Worm (Caenorhabditis elegans): Measurements from ENCODE around the gene F31A3.5.
A peak's percentile ranks its signal among the peaks of the same experiment; 100 is the strongest.
"Not testable (repeated sequence)": the region's sequence is repeated elsewhere in the genome, so short reads cannot be mapped to it uniquely, and the experiment has no call there.

F31A3.5 gene

ce11 chrX:17548539-17548938 is 14.9 kb downstream of the F31A3.5 start, which contains the start of gene hlh-29:
Gene hlh-29, minus strand, starts transcription at chrX:17548639.
- TF ChIP-seq zip-4 (GFP tag; optimal IDR thresholded peaks at IDR 0.05); ceh-88 (GFP tag; IDR thresholded peaks at IDR 0.05); snu-23 (GFP tag; optimal IDR thresholded peaks at IDR 0.05): not testable (repeated sequence)

DNA sequence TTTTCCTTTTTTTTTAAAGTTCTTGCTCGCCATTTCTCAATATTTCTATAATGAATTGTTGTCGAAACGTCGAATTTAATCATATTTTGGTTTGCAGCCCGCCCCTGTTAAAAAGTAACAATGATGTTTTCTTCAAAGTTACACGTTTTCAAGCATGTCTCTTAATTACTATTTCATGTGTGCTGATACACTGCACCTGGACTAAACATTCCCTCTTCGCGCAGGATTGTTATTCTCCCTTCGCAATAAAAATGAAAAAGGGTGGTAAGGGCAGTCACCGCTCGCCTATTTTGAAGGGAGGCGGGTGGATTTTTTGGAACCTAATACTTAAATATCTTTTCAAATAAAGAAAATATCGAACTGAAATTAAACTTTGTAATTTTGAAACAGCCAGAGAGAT is 17.9 kb downstream of the F31A3.5 start:
- peak; percentile 49 for TF ChIP-seq nhr-77 (tag; optimal IDR thresholded peaks at IDR 0.05)
- TF ChIP-seq nhr-47 (tag; optimal IDR thresholded peaks at IDR 0.05), result peak; percentile 85
- peak; percentile 52 for TF ChIP-seq tbx-2 (tag; optimal IDR thresholded peaks at IDR 0.05)
- no peak for TF ChIP-seq nhr-84 (tag; optimal IDR thresholded peaks at IDR 0.05)
- peak; percentile 19 for TF ChIP-seq fkh-10 (GFP tag; optimal IDR thresholded peaks at IDR 0.05)
- TF ChIP-seq nhr-71 (tag; optimal IDR thresholded peaks at IDR 0.05), result peak; percentile 65
- peak; percentile 77 for TF ChIP-seq snu-23 (GFP tag; optimal IDR thresholded peaks at IDR 0.05)
- peak; percentile 58 for TF ChIP-seq nhr-20 (tag; optimal IDR thresholded peaks at IDR 0.05)
- TF ChIP-seq lin-35 (GFP tag; optimal IDR thresholded peaks at IDR 0.05), result peak in 1 of 2 experiments; percentile 42
- TF ChIP-seq ces-1 (GFP tag; optimal IDR thresholded peaks at IDR 0.05), result no peak
- TF ChIP-seq dsc-1 (tag; optimal IDR thresholded peaks at IDR 0.05), result peak; percentile 84
- TF ChIP-seq mep-1 (tag; optimal IDR thresholded peaks at IDR 0.05), result peak; percentile 54
- peak; percentile 77 for TF ChIP-seq nhr-19 (GFP tag; conservative IDR thresholded peaks at IDR 0.05)
- peak; percentile 37; the same call in 1 of the 2 replicates for TF ChIP-seq ceh-88 (GFP tag; IDR thresholded peaks at IDR 0.05)
- TF ChIP-seq ztf-11 (tag; optimal IDR thresholded peaks at IDR 0.05), result peak in 1 of 2 experiments; percentile 29
- peak; percentile 77 for TF ChIP-seq nhr-85 (tag)
- TF ChIP-seq lin-15B (tag; optimal IDR thresholded peaks at IDR 0.05), result no peak
- TF ChIP-seq ceh-8 (GFP tag; optimal IDR thresholded peaks at IDR 0.05), result peak; percentile 51
- TF ChIP-seq C16A3.4 (tag; optimal IDR thresholded peaks at IDR 0.05), result peak; percentile 24
- TF ChIP-seq nhr-90 (tag; optimal IDR thresholded peaks at IDR 0.05; ENCODE audit: poor library complexity), result peak; percentile 71
- peak; percentile 17 for TF ChIP-seq skn-1 (tag; optimal IDR thresholded peaks at IDR 0.05)
- peak; percentile 34 for TF ChIP-seq irx-1 (tag; optimal IDR thresholded peaks at IDR 0.05)
- TF ChIP-seq unc-62 (GFP tag; optimal IDR thresholded peaks at IDR 0.05), result no peak
- peak; percentile 26 for TF ChIP-seq fkh-4 (tag; optimal IDR thresholded peaks at IDR 0.05; ENCODE audit: borderline replicate concordance)
- no peak for TF ChIP-seq ets-5 (GFP tag; IDR thresholded peaks at IDR 0.05)
- TF ChIP-seq alr-1 (tag; optimal IDR thresholded peaks at IDR 0.05; ENCODE audit: borderline replicate concordance), result no peak
- TF ChIP-seq pag-3 (tag; optimal IDR thresholded peaks at IDR 0.05; ENCODE audit: borderline replicate concordance, insufficient read depth), result no peak
- TF ChIP-seq unc-130 (tag; optimal IDR thresholded peaks at IDR 0.05), result no peak
- peak; percentile 41 for TF ChIP-seq swsn-7 (tag; optimal IDR thresholded peaks at IDR 0.05)
- peak; percentile 47; the same call in 1 of the 2 replicates for TF ChIP-seq grh-1 (GFP tag; IDR thresholded peaks at IDR 0.05)
- no peak for TF ChIP-seq unc-98 (GFP tag; IDR thresholded peaks at IDR 0.05)
- peak; percentile 31 for TF ChIP-seq fkh-8 (tag; optimal IDR thresholded peaks at IDR 0.05)
- no peak for TF ChIP-seq lir-3 (tag; optimal IDR thresholded peaks at IDR 0.05; ENCODE audit: poor library complexity)
- TF ChIP-seq xbp-1 (tag; optimal IDR thresholded peaks at IDR 0.05), result peak; percentile 45
- TF ChIP-seq isw-1 (GFP tag; IDR thresholded peaks at IDR 0.05), result peak; percentile 31
- peak; percentile 49 for TF ChIP-seq rnt-1 (tag; optimal IDR thresholded peaks at IDR 0.05)
- peak; percentile 54; the same call in 1 of the 2 replicates for TF ChIP-seq mab-9 (GFP tag; IDR thresholded peaks at IDR 0.05)
- TF ChIP-seq zip-4 (GFP tag; optimal IDR thresholded peaks at IDR 0.05), result peak; percentile 29
- TF ChIP-seq lsy-2 (tag; optimal IDR thresholded peaks at IDR 0.05), result peak in 1 of 2 experiments; percentile 39
- TF ChIP-seq unc-86 (tag; optimal IDR thresholded peaks at IDR 0.05), result peak; percentile 29
- TF ChIP-seq efl-1 (optimal IDR thresholded peaks at IDR 0.05), result peak; percentile 25 to 38
- TF ChIP-seq efl-1 (GFP tag; optimal IDR thresholded peaks at IDR 0.05 in 1 of 2), result no peak
- peak in 2 of 3 experiments; percentile 25 to 37 for TF ChIP-seq ceh-82 (tag; optimal IDR thresholded peaks at IDR 0.05)
- TF ChIP-seq sox-4 (tag; optimal IDR thresholded peaks at IDR 0.05), result peak; percentile 60
